Fruit fly (Drosophila melanogaster): ENCODE measurements around the gene Rpp20.

DNA sequence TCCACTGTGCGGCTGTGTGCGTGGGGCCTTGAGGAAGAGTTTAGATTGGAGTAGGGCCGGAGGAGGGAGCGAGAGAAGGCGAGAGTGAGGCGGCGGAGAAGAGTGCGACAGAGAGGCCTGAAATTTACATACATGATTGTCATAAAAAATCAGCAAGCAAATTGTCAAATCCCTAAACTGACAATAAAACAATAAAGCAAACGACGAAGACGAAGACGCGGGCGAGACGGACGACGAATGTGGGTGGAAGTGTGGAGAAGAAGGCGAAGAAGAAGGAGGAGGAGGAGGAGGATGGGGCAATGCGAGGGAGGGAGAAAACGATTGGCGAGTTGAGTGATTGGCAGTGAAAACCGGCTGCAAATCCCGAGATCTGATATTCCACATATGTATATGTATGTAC, 41.2 kb downstream of the Rpp20 start:
- no peak for TF ChIP-seq esn (GFP tag; optimal IDR thresholded peaks at IDR 0.05)
- no peak for TF ChIP-seq CG6808 (GFP tag; optimal IDR thresholded peaks at IDR 0.05)
- TF ChIP-seq CG6854 (GFP tag; optimal IDR thresholded peaks at IDR 0.05), result no peak

Measured in whole organism, prepupa.